Fruit fly (Drosophila melanogaster): ENCODE measurements around the gene CG7083.

Gene CG7083

DNA sequence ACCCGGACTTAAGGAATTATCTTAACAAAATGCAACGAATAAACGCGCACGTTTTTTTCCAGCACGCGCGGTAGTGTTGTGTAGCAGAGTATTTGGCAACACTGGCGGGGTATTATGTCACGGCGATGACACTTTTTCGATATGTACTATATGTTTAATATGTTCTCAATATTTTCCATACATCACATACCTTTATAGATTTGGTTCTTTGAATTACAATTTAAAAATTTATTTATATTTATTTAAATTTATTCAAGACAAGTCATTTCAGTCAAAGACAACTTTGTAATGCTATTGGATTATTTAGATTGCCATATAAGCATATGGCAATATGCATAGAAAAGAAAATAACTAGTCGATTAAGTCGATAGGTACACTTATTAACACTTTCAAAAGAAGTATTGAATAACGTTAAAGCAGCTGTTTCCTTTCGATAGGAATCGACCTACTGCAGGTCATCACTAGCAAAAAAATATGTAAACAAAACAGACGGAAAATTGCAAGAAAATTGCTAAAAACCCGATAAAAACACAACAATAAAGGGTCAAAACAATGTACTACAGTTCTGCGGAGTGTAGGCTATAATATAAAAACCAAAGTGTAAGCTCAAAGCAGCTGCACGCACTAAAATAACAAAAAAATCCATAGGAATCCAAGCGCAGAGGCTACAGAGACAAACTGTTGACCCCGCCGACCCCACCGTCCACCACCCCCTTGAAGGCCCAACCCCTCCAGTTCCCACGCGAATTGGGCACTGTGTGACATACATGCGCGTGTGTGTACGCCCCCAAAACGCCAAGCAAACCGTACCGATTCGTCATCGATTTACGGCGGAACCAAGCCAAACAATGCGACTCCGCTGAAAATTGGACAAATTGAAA lies 5.8 kb downstream of the CG7083 start, which contains the start of the genes CG7182 and GAPcenA (continued):
- TF ChIP-seq Lpt (GFP tag; optimal IDR thresholded peaks at IDR 0.05), result no peak
- no peak for TF ChIP-seq CG32767 (GFP tag; IDR thresholded peaks at IDR 0.05)
- TF ChIP-seq CG6791 (GFP tag; IDR thresholded peaks at IDR 0.05; ENCODE audit: partially characterized antibody), result peak; percentile 58; the same call in 1 of the 3 replicates
- peak; percentile 16 for TF ChIP-seq ATbp (GFP tag; optimal IDR thresholded peaks at IDR 0.05)
- no peak for TF ChIP-seq pb (GFP tag; optimal IDR thresholded peaks at IDR 0.05)
- TF ChIP-seq CG7963 (GFP tag; IDR thresholded peaks at IDR 0.05; ENCODE audit: partially characterized antibody), result peak; percentile 47; the same call in 1 of the 3 replicates
- TF ChIP-seq dimm (GFP tag; IDR thresholded peaks at IDR 0.05), result no peak
- no peak for TF ChIP-seq pfk (GFP tag; optimal IDR thresholded peaks at IDR 0.05)
- no peak for TF ChIP-seq CG2199 (GFP tag; IDR thresholded peaks at IDR 0.05)
- peak; percentile 76 for TF ChIP-seq CG15269 (tag; optimal IDR thresholded peaks at IDR 0.05)
- no peak for TF ChIP-seq en (GFP tag; optimal IDR thresholded peaks at IDR 0.05)
- no peak for TF ChIP-seq gem (tag; optimal IDR thresholded peaks at IDR 0.05)
- TF ChIP-seq bowl (GFP tag; IDR thresholded peaks at IDR 0.05), result no peak
- TF ChIP-seq pan (optimal IDR thresholded peaks at IDR 0.05), result no peak
- peak in 1 of 2 experiments; percentile 45 for TF ChIP-seq pan (GFP tag; optimal IDR thresholded peaks at IDR 0.05 in 1 of 2, IDR thresholded peaks at IDR 0.05 in 1 of 2)
- peak; percentile 53 for TF ChIP-seq MBD-R2 (GFP tag; IDR thresholded peaks at IDR 0.05)
- no peak for TF ChIP-seq CG10959 (GFP tag; IDR thresholded peaks at IDR 0.05)
- peak; percentile 43 for TF ChIP-seq CG8281 (tag; optimal IDR thresholded peaks at IDR 0.05)
- TF ChIP-seq ash1 (GFP tag; optimal IDR thresholded peaks at IDR 0.05), result no peak
- TF ChIP-seq D (optimal IDR thresholded peaks at IDR 0.05), result no peak
- peak; percentile 53 for TF ChIP-seq D (GFP tag; optimal IDR thresholded peaks at IDR 0.05)
- TF ChIP-seq unpg (GFP tag; optimal IDR thresholded peaks at IDR 0.05), result peak; percentile 66
- 0 out of 3 replicates have a peak, but pooled peaks have one; percentile 27 for TF ChIP-seq H15 (GFP tag; IDR thresholded peaks at IDR 0.05)
- peak; percentile 46; the same call in 1 of the 3 replicates for TF ChIP-seq ken (GFP tag; IDR thresholded peaks at IDR 0.05)
- TF ChIP-seq Bdp1 (GFP tag; optimal IDR thresholded peaks at IDR 0.05), result no peak
- TF ChIP-seq B-H2 (GFP tag; optimal IDR thresholded peaks at IDR 0.05), result peak; percentile 83
- TF ChIP-seq CG4707 (GFP tag; optimal IDR thresholded peaks at IDR 0.05), result no peak
- TF ChIP-seq ssp (GFP tag; IDR thresholded peaks at IDR 0.05), result 0 out of 2 replicates have a peak, but pooled peaks have one; percentile 31
- TF ChIP-seq CG12391 (tag; optimal IDR thresholded peaks at IDR 0.05), result peak; percentile 81
- peak; percentile 67 for TF ChIP-seq Dref (GFP tag; IDR thresholded peaks at IDR 0.05)
- TF ChIP-seq Opbp (GFP tag; IDR thresholded peaks at IDR 0.05; ENCODE audit: partially characterized antibody), result no peak
- TF ChIP-seq wek (GFP tag; optimal IDR thresholded peaks at IDR 0.05), result no peak
- no peak for TF ChIP-seq shn (GFP tag; optimal IDR thresholded peaks at IDR 0.05)
- TF ChIP-seq ac (GFP tag; optimal IDR thresholded peaks at IDR 0.05), result no peak
- peak; percentile 69 for TF ChIP-seq CG10209 (GFP tag; optimal IDR thresholded peaks at IDR 0.05)
- no peak for TF ChIP-seq CG17912 (GFP tag; optimal IDR thresholded peaks at IDR 0.05)
- peak; percentile 3 for TF ChIP-seq NK7.1 (GFP tag; optimal IDR thresholded peaks at IDR 0.05)
- TF ChIP-seq CG17359 (tag; optimal IDR thresholded peaks at IDR 0.05), result peak; percentile 69
- TF ChIP-seq trem (tag; optimal IDR thresholded peaks at IDR 0.05), result peak; percentile 84
- TF ChIP-seq CG43689 (GFP tag; IDR thresholded peaks at IDR 0.05), result no peak
- TF ChIP-seq grn (GFP tag; optimal IDR thresholded peaks at IDR 0.05), result no peak
- peak; percentile 82 for TF ChIP-seq Hr3 (GFP tag; optimal IDR thresholded peaks at IDR 0.05)
- peak; percentile 73 for TF ChIP-seq CG1233 (GFP tag; optimal IDR thresholded peaks at IDR 0.05)
- TF ChIP-seq bab2 (GFP tag; optimal IDR thresholded peaks at IDR 0.05), result peak; percentile 7
- TF ChIP-seq CG15073 (GFP tag; optimal IDR thresholded peaks at IDR 0.05), result no peak
- TF ChIP-seq pnt (GFP tag; optimal IDR thresholded peaks at IDR 0.05), result no peak
- TF ChIP-seq otp (GFP tag; IDR thresholded peaks at IDR 0.05), result no peak
- TF ChIP-seq trh (GFP tag; optimal IDR thresholded peaks at IDR 0.05), result peak; percentile 20
- no peak for TF ChIP-seq CG42726 (GFP tag; IDR thresholded peaks at IDR 0.05; ENCODE audit: partially characterized antibody)

All from whole organism, embryonic.